Worm (Caenorhabditis elegans): ENCODE data around the gene moc-3.
A peak's percentile ranks its signal among the peaks of the same experiment; 100 is the strongest.

moc-3 gene

ce11 chrIV:8151721-8152120, 21.4 kb downstream of the moc-3 start (continued):
- TF ChIP-seq zfp-2 (tag; optimal IDR thresholded peaks at IDR 0.05) = no peak
- TF ChIP-seq daf-12 (tag; optimal IDR thresholded peaks at IDR 0.05) = no peak
- TF ChIP-seq nhr-102 (tag; optimal IDR thresholded peaks at IDR 0.05) = peak; percentile 48
- TF ChIP-seq ceh-82 (tag; optimal IDR thresholded peaks at IDR 0.05) = no peak
- TF ChIP-seq hif-1 (tag; optimal IDR thresholded peaks at IDR 0.05) = no peak
- TF ChIP-seq nhr-42 (GFP tag; IDR thresholded peaks at IDR 0.05) = no peak
- no peak for TF ChIP-seq egl-43 (GFP tag; IDR thresholded peaks at IDR 0.05)
- TF ChIP-seq D1046.2 (GFP tag; IDR thresholded peaks at IDR 0.05) = no peak
- no peak for TF ChIP-seq Y105C5A.15 (GFP tag; IDR thresholded peaks at IDR 0.05)
- no peak for TF ChIP-seq madf-9 (GFP tag; conservative IDR thresholded peaks at IDR 0.05)
- TF ChIP-seq egl-27 (tag; optimal IDR thresholded peaks at IDR 0.05) = no peak
- TF ChIP-seq ZK546.5 (tag; optimal IDR thresholded peaks at IDR 0.05) = no peak
- no peak for TF ChIP-seq attf-4 (tag; optimal IDR thresholded peaks at IDR 0.05)
- TF ChIP-seq nhr-28 (tag; optimal IDR thresholded peaks at IDR 0.05) = peak; percentile 72
- peak; percentile 42 for TF ChIP-seq T20F7.1 (GFP tag; optimal IDR thresholded peaks at IDR 0.05)
- TF ChIP-seq pha-4 (GFP tag; IDR thresholded peaks at IDR 0.05) = no peak
- TF ChIP-seq pha-4 (tag; optimal IDR thresholded peaks at IDR 0.05) = no peak
- TF ChIP-seq daf-19 (GFP tag; conservative IDR thresholded peaks at IDR 0.05) = no peak
- peak; percentile 23 for TF ChIP-seq nhr-48 (tag; optimal IDR thresholded peaks at IDR 0.05)
- no peak for TF ChIP-seq mdl-1 (tag; optimal IDR thresholded peaks at IDR 0.05)
- no peak for TF ChIP-seq ztf-7 (tag; optimal IDR thresholded peaks at IDR 0.05)
- no peak for TF ChIP-seq nhr-10 (tag; optimal IDR thresholded peaks at IDR 0.05)
- TF ChIP-seq lin-39 (tag; optimal IDR thresholded peaks at IDR 0.05) = no peak
- no peak for TF ChIP-seq set-16 (GFP tag; IDR thresholded peaks at IDR 0.05)
- TF ChIP-seq zfp-3 (GFP tag; conservative IDR thresholded peaks at IDR 0.05) = no peak
- TF ChIP-seq hlh-30 (tag; optimal IDR thresholded peaks at IDR 0.05; ENCODE audit: insufficient read depth) = peak; percentile 53
- TF ChIP-seq saeg-2 (GFP tag; IDR thresholded peaks at IDR 0.05) = no peak
- no peak for TF ChIP-seq nhr-25 (tag; optimal IDR thresholded peaks at IDR 0.05; ENCODE audit: borderline replicate concordance, insufficient read depth)
- TF ChIP-seq gei-8 (GFP tag; optimal IDR thresholded peaks at IDR 0.05) = no peak
- no peak for TF ChIP-seq F10B5.3 (tag; optimal IDR thresholded peaks at IDR 0.05)
- TF ChIP-seq snpc-1.2 (GFP tag; IDR thresholded peaks at IDR 0.05) = no peak
- no peak for TF ChIP-seq snpc-4 (tag; optimal IDR thresholded peaks at IDR 0.05)
- TF ChIP-seq sdz-12 (GFP tag; optimal IDR thresholded peaks at IDR 0.05) = no peak
- no peak for TF ChIP-seq lin-29 (GFP tag; IDR thresholded peaks at IDR 0.05)

DNA sequence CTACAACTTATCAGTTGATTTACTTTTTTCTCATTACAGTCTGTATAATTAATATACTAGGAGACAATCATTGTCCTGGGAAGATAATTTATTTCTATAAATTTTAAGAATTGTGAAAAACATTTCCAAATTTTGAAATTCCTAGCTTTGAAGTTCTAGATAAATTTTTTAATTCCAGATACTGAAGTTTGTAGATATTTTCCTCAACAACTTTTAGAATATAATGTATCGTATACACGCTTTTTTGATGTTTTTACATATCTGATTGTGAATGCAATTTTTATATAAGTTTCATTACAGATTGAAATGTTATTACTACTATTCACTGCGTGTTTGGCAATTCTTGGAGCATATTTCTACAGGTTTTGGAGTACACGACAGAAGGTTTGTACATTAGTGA, 21.8 kb downstream of the moc-3 start, which contains the start of gene faah-2:
faah-2 (plus strand) TSS at position 301 of the 400 bp plus-strand sequence.
- TF ChIP-seq Y75B8A.6 (GFP tag; IDR thresholded peaks at IDR 0.05) = no peak
- TF ChIP-seq unc-62 (GFP tag; optimal IDR thresholded peaks at IDR 0.05 in 1 of 2) = peak in 1 of 2 experiments; percentile 50
- TF ChIP-seq unc-62 (tag; optimal IDR thresholded peaks at IDR 0.05) = no peak

- TF ChIP-seq pqm-1 (tag; optimal IDR thresholded peaks at IDR 0.05) (peak; percentile 54), mdl-1 (tag; optimal IDR thresholded peaks at IDR 0.05) (no peak), nhr-28 (tag; optimal IDR thresholded peaks at IDR 0.05) (peak; percentile 53), hlh-11 (tag; optimal IDR thresholded peaks at IDR 0.05) (peak; percentile 11), dve-1 (tag; optimal IDR thresholded peaks at IDR 0.05; ENCODE audit: insufficient read depth) (peak; percentile 21), nhr-10 (tag; optimal IDR thresholded peaks at IDR 0.05) (no peak), duxl-1 (tag; optimal IDR thresholded peaks at IDR 0.05; ENCODE audit: poor library complexity) (no peak), F26F4.8 (GFP tag; conservative IDR thresholded peaks at IDR 0.05) (no peak), dmd-6 (GFP tag; IDR thresholded peaks at IDR 0.05) (0 out of 2 replicates have a peak, but pooled peaks have one; percentile 9), nhr-6 (tag; optimal IDR thresholded peaks at IDR 0.05) (no peak), ces-1 (GFP tag; optimal IDR thresholded peaks at IDR 0.05) (no peak), unc-39 (tag; optimal IDR thresholded peaks at IDR 0.05) (no peak), daf-16 (GFP tag; optimal IDR thresholded peaks at IDR 0.05) (no peak), daf-16 (tag; optimal IDR thresholded peaks at IDR 0.05) (peak; percentile 49), R02D3.7 (tag; optimal IDR thresholded peaks at IDR 0.05) (no peak), php-3 (GFP tag; IDR thresholded peaks at IDR 0.05) (no peak), ctbp-1 (GFP tag; IDR thresholded peaks at IDR 0.05) (no peak), dmd-8 (GFP tag; IDR thresholded peaks at IDR 0.05) (no peak)
These were observed 22.3 kb downstream of the moc-3 start for ce11 chrIV:8152688-8153087.
